Worm (Caenorhabditis elegans): ENCODE results near the gene W06G6.2.

DNA sequence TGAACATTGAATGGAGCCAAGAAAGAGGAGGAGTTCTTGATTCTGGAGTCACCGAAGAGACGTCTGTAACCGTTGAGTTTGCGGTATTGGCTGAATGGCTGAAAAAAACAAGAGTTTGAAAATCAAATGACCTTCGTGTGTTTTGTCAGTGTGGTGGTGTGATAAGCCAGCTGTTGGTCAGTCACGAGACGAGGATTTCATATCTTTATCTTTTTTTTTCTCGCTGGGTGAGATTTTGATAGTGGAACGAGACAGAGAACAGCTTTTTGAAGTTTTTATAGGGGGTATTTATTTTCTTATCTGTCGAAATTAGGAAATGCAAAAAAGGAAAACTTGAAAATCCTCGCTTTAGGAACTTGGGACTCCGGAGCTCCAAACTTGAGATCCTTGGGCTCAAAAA is 34.6 kb upstream of the W06G6.2 start:
- TF ChIP-seq nhr-6 (tag; optimal IDR thresholded peaks at IDR 0.05) (no peak), nhr-25 (tag; optimal IDR thresholded peaks at IDR 0.05) (no peak), nhr-12 (tag; optimal IDR thresholded peaks at IDR 0.05) (no peak), lin-13 (GFP tag; optimal IDR thresholded peaks at IDR 0.05) (no peak), egl-27 (tag; optimal IDR thresholded peaks at IDR 0.05) (no peak), nhr-237 (tag; optimal IDR thresholded peaks at IDR 0.05) (no peak), mab-5 (tag; optimal IDR thresholded peaks at IDR 0.05) (no peak), unc-62 (GFP tag; optimal IDR thresholded peaks at IDR 0.05) (no peak), R02D3.7 (tag; optimal IDR thresholded peaks at IDR 0.05) (no peak), ztf-11 (tag; optimal IDR thresholded peaks at IDR 0.05) (no peak)

Measured in whole organism, L2 larva.